Fruit fly (Drosophila melanogaster) ovary, adult (tissue): ENCODE results near the gene 825-Oak.
"Not testable (repeated sequence)": the region's sequence is repeated elsewhere in the genome, so short reads cannot be mapped to it uniquely, and the experiment has no call there.

Experiments
- CG17801 ChIP-seq: fragments of 200-800 bp; optimal IDR thresholded peaks from 2 replicates; lab custom pipeline; 2019; ENCODE audit warnings: missing biosample characterization, mild to moderate bottlenecking, missing genetic modification characterization, moderate library complexity; ENCODE audit not compliant: partially characterized antibody

Gene 825-Oak

DNA sequence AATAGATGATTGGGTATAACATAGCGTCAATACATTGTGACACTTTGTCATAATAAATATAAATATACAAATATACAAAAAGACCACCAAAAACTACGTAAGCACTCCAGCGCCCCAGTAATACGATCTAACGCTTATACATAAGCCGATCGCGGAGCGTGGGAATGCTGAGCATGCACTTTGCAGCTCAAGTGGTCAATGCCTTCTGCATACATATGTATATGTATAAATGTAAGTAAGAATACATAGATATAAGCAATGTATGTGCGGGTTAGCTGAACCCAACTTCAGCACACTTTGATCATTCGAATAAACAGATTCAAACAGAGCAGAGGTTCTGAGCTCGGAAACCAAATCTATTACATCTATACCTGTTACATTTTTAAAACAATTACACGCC is 15.2 kb upstream of the 825-Oak start, which contains the start of gene CG32212:
Gene CG32212, plus strand, starts transcription at position 301 of the 400 bp plus-strand sequence.
- not testable (repeated sequence) for TF ChIP-seq CG17801 (GFP tag; lab: Kevin White, UChicago)

dm6 chr3L:19486398-19486797 is 14.4 kb upstream of the 825-Oak start, which contains the start of gene brv1:
Gene brv1, minus strand, starts transcription at chr3L:19486498.
- no peak for TF ChIP-seq CG17801 (GFP tag; lab: Kevin White, UChicago)

- TF ChIP-seq CG17801 (GFP tag; lab: Kevin White, UChicago): no peak
Measured at dm6 chr3L:19483007-19483406, 11.0 kb upstream of the 825-Oak start.

DNA sequence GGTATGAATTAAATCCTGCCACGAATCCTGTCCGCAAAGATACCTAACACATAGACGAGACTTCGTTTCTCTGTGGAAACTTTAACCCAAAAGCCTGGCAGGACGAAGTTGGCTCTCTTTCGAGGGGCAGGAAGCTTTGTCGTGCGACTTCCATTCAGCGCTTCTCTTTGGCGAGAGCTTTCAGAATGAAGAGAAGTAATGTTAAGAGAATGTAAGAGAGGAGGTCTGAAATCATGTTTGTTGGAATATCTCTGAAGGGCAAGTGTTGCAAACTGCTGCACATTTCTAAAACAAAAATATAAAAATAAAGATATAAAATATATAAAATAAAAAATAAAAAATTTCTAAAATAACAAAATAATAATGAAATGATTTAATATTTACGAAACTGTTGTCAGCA is 10.0 kb upstream of the 825-Oak start:
- TF ChIP-seq CG17801 (GFP tag; lab: Kevin White, UChicago): no peak

dm6 chr3L:19481209-19481608 is 9.2 kb upstream of the 825-Oak start:
- no peak for TF ChIP-seq CG17801 (GFP tag; lab: Kevin White, UChicago)

DNA sequence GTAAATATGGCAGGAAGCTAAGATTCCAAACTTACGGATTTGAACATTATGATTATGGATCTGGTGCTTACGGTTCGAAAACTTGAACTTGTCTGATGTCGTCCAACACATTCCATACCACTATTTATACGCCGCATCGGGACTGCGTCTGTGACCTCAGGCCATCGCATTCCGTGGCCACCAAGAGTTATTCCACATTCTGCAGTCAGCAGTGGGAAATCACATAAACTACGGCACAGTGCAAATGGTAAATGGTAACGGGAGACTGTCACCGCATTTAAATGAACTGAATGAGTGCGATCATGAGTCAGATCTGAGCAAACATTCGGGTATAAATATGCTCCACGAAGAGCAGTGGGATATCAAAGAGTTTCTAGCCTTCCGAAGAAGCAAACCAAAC is 3.5 kb upstream of the 825-Oak start, which contains the start of the genes CG18294 and CG32213:
Gene CG18294, minus strand, starts transcription at position 101 of the 400 bp plus-strand sequence.
Gene CG32213, plus strand, starts transcription at position 362 of the 400 bp plus-strand sequence.
- not testable (repeated sequence) for TF ChIP-seq CG17801 (GFP tag; lab: Kevin White, UChicago)

dm6 chr3L:19466979-19467378 is 5.0 kb downstream of the 825-Oak start, which contains the start of the genes CG14096 and CG32214:
Gene CG14096, minus strand, starts transcription at chr3L:19467079.
Gene CG32214, plus strand, starts transcription at chr3L:19467346.
- not testable (repeated sequence) for TF ChIP-seq CG17801 (GFP tag; lab: Kevin White, UChicago)

dm6 chr3L:19464659-19465058 is 7.4 kb downstream of the 825-Oak start, which contains the start of gene CG14095:
Gene CG14095, minus strand, starts transcription at chr3L:19464759.
- no peak for TF ChIP-seq CG17801 (GFP tag; lab: Kevin White, UChicago)

DNA sequence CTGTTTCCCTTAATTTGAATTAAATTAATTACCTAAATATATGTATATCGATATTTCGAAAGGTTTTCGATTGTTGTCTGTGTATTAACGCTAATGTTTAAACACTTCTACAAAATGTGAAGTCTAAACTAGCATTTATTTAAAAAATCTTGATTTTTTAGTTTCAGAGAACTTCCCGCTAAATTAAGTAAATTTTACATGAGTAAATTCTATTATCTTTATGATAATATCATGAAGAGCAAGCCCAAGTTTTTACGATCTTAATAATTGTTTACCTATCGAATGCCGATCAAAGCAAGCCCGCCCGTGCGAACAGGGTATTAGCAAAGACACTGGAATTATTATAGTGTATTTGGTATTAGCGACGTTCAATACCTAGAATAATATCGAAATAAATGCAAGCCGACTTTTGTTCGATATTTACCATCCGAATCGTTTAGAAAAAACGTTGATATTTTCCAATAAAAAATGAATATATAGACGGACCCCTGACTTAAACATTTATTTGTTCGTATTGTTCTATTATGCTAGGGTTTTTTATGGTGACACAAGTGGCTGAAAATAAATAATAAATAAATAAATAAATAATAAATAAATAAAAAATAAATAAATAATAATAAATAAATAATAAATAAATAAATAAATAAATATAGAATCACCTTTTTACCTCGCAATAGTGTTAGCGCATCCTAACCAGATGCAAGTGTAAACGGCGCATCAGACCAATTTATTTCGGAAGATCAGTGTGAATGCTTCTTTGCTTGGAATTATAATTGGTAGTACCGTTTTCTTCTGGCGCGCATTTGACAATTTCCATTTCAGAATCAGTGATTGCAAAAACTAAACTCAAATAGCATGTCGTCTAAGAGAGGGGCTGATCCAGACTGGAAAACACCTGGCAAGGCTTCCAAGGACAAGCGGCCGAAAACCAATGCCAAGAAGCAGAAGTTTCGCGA is 25.4 kb downstream of the 825-Oak start, which contains the start of the genes CG33062 and Chd3:
Gene CG33062, minus strand, starts transcription at position 51 of the 956 bp plus-strand sequence.
Gene Chd3, plus strand, starts transcription at position 780 of the 956 bp plus-strand sequence.
- TF ChIP-seq CG17801 (GFP tag; lab: Kevin White, UChicago): no peak

- TF ChIP-seq CG17801 (GFP tag; lab: Kevin White, UChicago): no peak
Measured at dm6 chr3L:19444092-19444491, 27.9 kb downstream of the 825-Oak start.

DNA sequence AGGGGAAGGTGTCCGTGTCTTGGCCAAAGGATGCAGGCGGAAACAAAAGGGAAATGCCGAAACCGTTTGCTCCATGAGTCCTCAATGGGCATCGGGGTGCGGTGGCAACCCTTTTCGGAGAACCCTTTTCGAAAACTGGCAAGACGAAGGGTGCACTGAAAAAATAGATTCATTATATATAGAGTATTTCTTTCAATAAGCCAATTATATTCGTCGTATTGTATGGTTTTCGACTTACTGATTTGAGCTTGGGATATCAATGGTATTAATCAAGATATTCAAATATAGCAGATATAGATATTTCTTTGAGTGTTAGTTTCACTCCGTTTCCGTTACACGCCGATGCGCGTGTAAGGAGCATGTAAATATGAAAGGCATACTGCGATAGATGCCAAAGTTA is 29.8 kb downstream of the 825-Oak start:
- TF ChIP-seq CG17801 (GFP tag; lab: Kevin White, UChicago): no peak
